Worm (Caenorhabditis elegans) whole organism, L1 larva: ENCODE measurements around the gene Y43C5A.4.

Experiments used
- lin-13 ChIP-seq: fragments of 150-350 bp; optimal IDR thresholded peaks from 2 replicates; lab custom pipeline; 2014; ENCODE audit warnings: missing biosample characterization, missing genetic modification reagents, missing genetic modification characterization
- snpc-4 ChIP-seq: fragments of 150-350 bp; optimal IDR thresholded peaks from 2 replicates; lab custom pipeline; 2014; ENCODE audit warnings: missing biosample characterization, missing genetic modification characterization

- no peak for TF ChIP-seq lin-13 (GFP tag; lab: Kevin White, UChicago)
- no peak for TF ChIP-seq snpc-4 (tag; lab: Kevin White, UChicago)
Observed at ce11 chrIV:10245666-10246210, 32.1 kb upstream of the Y43C5A.4 start, which contains the start of gene F01G10.10.
